Worm (Caenorhabditis elegans) whole organism, young adult: ENCODE results near the gene mdt-8.

Source experiments
- B0336.3 ChIP-seq: fragments of 200-800 bp; sonication (Bioruptor generic); IDR thresholded peaks from 2 replicates; pipeline ENCODE4 v1.3.6; 2022; ENCODE audit warnings: missing genetic modification characterization, missing compliant biosample characterization
- C17E4.6 ChIP-seq: fragments of 200-800 bp; sonication (Bioruptor generic); IDR thresholded peaks from 2 replicates; pipeline ENCODE4 v1.3.6; 2022; ENCODE audit warnings: missing genetic modification reagents, missing genetic modification characterization, missing compliant biosample characterization
- D2030.7 ChIP-seq: fragments of 200-800 bp; sonication (Bioruptor generic); IDR thresholded peaks from 2 replicates; pipeline ENCODE4 v1.3.6; 2022; ENCODE audit warnings: missing genetic modification reagents, missing genetic modification characterization, missing compliant biosample characterization
- F10E7.11 ChIP-seq: sonication (generic microtip); optimal IDR thresholded peaks from 2 replicates; lab custom pipeline; 2017; ENCODE audit warnings: mild to moderate bottlenecking, missing genetic modification characterization, moderate library complexity, missing compliant biosample characterization
- F52B5.7 ChIP-seq: sonication (generic microtip); optimal IDR thresholded peaks from 2 replicates; lab custom pipeline; 2016; ENCODE audit warnings: mild to moderate bottlenecking, missing genetic modification characterization, missing compliant biosample characterization
- K11D2.4 ChIP-seq: fragments of 200-800 bp; sonication (Bioruptor generic); IDR thresholded peaks from 2 replicates; pipeline ENCODE4 v1.3.6; 2022; ENCODE audit warnings: missing genetic modification reagents, missing genetic modification characterization, missing compliant biosample characterization
- K12H6.12 ChIP-seq: fragments of 200-800 bp; sonication (Bioruptor generic); optimal IDR thresholded peaks from 2 replicates; lab custom pipeline; 2018; ENCODE audit warnings: mild to moderate bottlenecking, missing genetic modification characterization, missing compliant biosample characterization
- T07F8.4 ChIP-seq: sonication (generic microtip); optimal IDR thresholded peaks from 2 replicates; lab custom pipeline; 2016; ENCODE audit warnings: mild to moderate bottlenecking, missing genetic modification characterization, moderate library complexity, missing compliant biosample characterization
- Y79H2A.3 ChIP-seq: fragments of 200-800 bp; sonication (Bioruptor generic); conservative IDR thresholded peaks from 2 replicates; pipeline ENCODE4 v1.3.6; 2022; ENCODE audit warnings: missing genetic modification reagents, missing genetic modification characterization, missing compliant biosample characterization
- athp-1 ChIP-seq: sonication (generic microtip); optimal IDR thresholded peaks from 2 replicates; lab custom pipeline; 2017; ENCODE audit warnings: mild to moderate bottlenecking, missing genetic modification characterization, missing compliant biosample characterization
- ccch-3 ChIP-seq: fragments of 200-800 bp; sonication (Bioruptor generic); optimal IDR thresholded peaks from 2 replicates; lab custom pipeline; 2018; ENCODE audit warnings: mild to moderate bottlenecking, missing genetic modification characterization, missing compliant biosample characterization
- cebp-1 ChIP-seq, 2 experiments: fragments of 200-800 bp in 1 of 2; sonication (Bioruptor generic) in 1 of 2; sonication (generic microtip) in 1 of 2; IDR thresholded peaks in 1 of 2; optimal IDR thresholded peaks in 1 of 2; 2 replicates each; pipeline versions ENCODE4 v1.3.6 to Lab custom; 2017 to 2022; ENCODE audit warnings: missing compliant biosample characterization in 2 of 2, missing genetic modification characterization in 2 of 2, mild to moderate bottlenecking in 1 of 2, missing genetic modification reagents in 1 of 2, moderate library complexity in 1 of 2
- die-1 ChIP-seq: sonication (generic microtip); optimal IDR thresholded peaks from 2 replicates; lab custom pipeline; 2016; ENCODE audit warnings: missing genotype, mild to moderate bottlenecking, missing genetic modification characterization, missing compliant biosample characterization
- dox-1 ChIP-seq: fragments of 200-800 bp; sonication (Bioruptor generic); IDR thresholded peaks from 2 replicates; pipeline ENCODE4 v1.3.6; 2022; ENCODE audit warnings: missing genetic modification reagents, missing genetic modification characterization, missing compliant biosample characterization
- dpff-1 ChIP-seq: sonication (generic microtip); optimal IDR thresholded peaks from 2 replicates; lab custom pipeline; 2017; ENCODE audit warnings: mild to moderate bottlenecking, missing genetic modification characterization, missing compliant biosample characterization
- ekl-4 ChIP-seq: fragments of 200-800 bp; sonication (Bioruptor generic); IDR thresholded peaks from 2 replicates; pipeline ENCODE4 v1.3.6; 2022; ENCODE audit warnings: missing genetic modification reagents, missing genetic modification characterization, missing compliant biosample characterization
- fkh-3 ChIP-seq: sonication (generic microtip); optimal IDR thresholded peaks from 2 replicates; lab custom pipeline; 2016; ENCODE audit warnings: mild to moderate bottlenecking, missing genetic modification characterization, missing compliant biosample characterization
- gei-17 ChIP-seq: fragments of 200-800 bp; sonication (Bioruptor generic); optimal IDR thresholded peaks from 2 replicates; lab custom pipeline; 2018; ENCODE audit warnings: mild to moderate bottlenecking, missing genetic modification characterization, missing compliant biosample characterization
- hrde-1 ChIP-seq: sonication (generic microtip); optimal IDR thresholded peaks from 2 replicates; lab custom pipeline; 2016; ENCODE audit warnings: missing genetic modification characterization, mild to moderate bottlenecking, missing compliant biosample characterization, moderate library complexity, missing genotype, missing genetic modification reagents, borderline replicate concordance
- hsf-1 ChIP-seq: fragments of 200-800 bp; sonication (Bioruptor generic); IDR thresholded peaks from 2 replicates; pipeline ENCODE4 v1.3.6; 2022; ENCODE audit warnings: missing genetic modification reagents, missing genetic modification characterization, missing compliant biosample characterization
- let-526 ChIP-seq: fragments of 200-800 bp; sonication (Bioruptor generic); IDR thresholded peaks from 2 replicates; pipeline ENCODE4 v1.3.6; 2022; ENCODE audit warnings: missing genetic modification reagents, missing genetic modification characterization, missing compliant biosample characterization
- lin-26 ChIP-seq: fragments of 200-800 bp; sonication (Bioruptor generic); IDR thresholded peaks from 2 replicates; pipeline ENCODE4 v1.3.6; 2022; ENCODE audit warnings: missing genetic modification reagents, missing genetic modification characterization, missing compliant biosample characterization
- lir-1 ChIP-seq: fragments of 200-800 bp; sonication (Bioruptor generic); conservative IDR thresholded peaks from 2 replicates; pipeline ENCODE4 v1.3.6; 2022; ENCODE audit warnings: missing genetic modification reagents, missing genetic modification characterization, missing compliant biosample characterization
- lsy-27 ChIP-seq: sonication (generic microtip); optimal IDR thresholded peaks from 2 replicates; lab custom pipeline; 2017; ENCODE audit warnings: missing genetic modification characterization, mild to moderate bottlenecking, missing compliant biosample characterization, antibody characterized with exemption, missing genotype, borderline replicate concordance; ENCODE audit not compliant: insufficient read depth
- madf-3 ChIP-seq: fragments of 200-800 bp; sonication (Bioruptor generic); IDR thresholded peaks from 2 replicates; pipeline ENCODE4 v1.3.6; 2022; ENCODE audit warnings: missing genetic modification reagents, missing genetic modification characterization, missing compliant biosample characterization
- mcd-1 ChIP-seq: fragments of 200-800 bp; sonication (Bioruptor generic); IDR thresholded peaks from 2 replicates; pipeline ENCODE4 v1.3.6; 2022; ENCODE audit warnings: missing genetic modification reagents, missing genetic modification characterization, missing compliant biosample characterization
- nfya-2 ChIP-seq: fragments of 200-800 bp; sonication (Bioruptor generic); IDR thresholded peaks from 2 replicates; pipeline ENCODE4 v1.3.6; 2022; ENCODE audit warnings: missing genetic modification reagents, missing genetic modification characterization, missing compliant biosample characterization
- nfyb-1 ChIP-seq: fragments of 200-800 bp; sonication (Bioruptor generic); IDR thresholded peaks from 2 replicates; pipeline ENCODE4 v1.3.6; 2022; ENCODE audit warnings: missing genetic modification reagents, missing genetic modification characterization, missing compliant biosample characterization
- pbrm-1 ChIP-seq: fragments of 200-800 bp; sonication (Bioruptor generic); IDR thresholded peaks from 2 replicates; pipeline ENCODE4 v1.3.6; 2022; ENCODE audit warnings: missing genetic modification reagents, missing genetic modification characterization, missing compliant biosample characterization
- pha-4 ChIP-seq: fragments of 150-350 bp; sonication (generic microtip); optimal IDR thresholded peaks from 2 replicates; lab custom pipeline; 2014; ENCODE audit warnings: missing biosample characterization, missing genetic modification reagents, missing genetic modification characterization
- rcor-1 ChIP-seq: fragments of 200-800 bp; sonication (Bioruptor generic); IDR thresholded peaks from 2 replicates; pipeline ENCODE4 v1.3.6; 2022; ENCODE audit warnings: missing genetic modification reagents, missing genetic modification characterization, missing compliant biosample characterization
- repo-1 ChIP-seq: sonication (generic microtip); optimal IDR thresholded peaks from 2 replicates; lab custom pipeline; 2017; ENCODE audit warnings: mild to moderate bottlenecking, missing genetic modification characterization, missing compliant biosample characterization
- sdz-38 ChIP-seq: sonication (generic microtip); optimal IDR thresholded peaks from 2 replicates; lab custom pipeline; 2016; ENCODE audit warnings: missing genotype, missing genetic modification characterization, missing compliant biosample characterization
- sea-2 ChIP-seq: fragments of 200-800 bp; sonication (Bioruptor generic); IDR thresholded peaks from 2 replicates; pipeline ENCODE4 v1.3.6; 2022; ENCODE audit warnings: missing genetic modification characterization, missing compliant biosample characterization
- snpc-1.3 ChIP-seq: sonication (generic microtip); optimal IDR thresholded peaks from 2 replicates; lab custom pipeline; 2017; ENCODE audit warnings: missing genetic modification characterization, mild to moderate bottlenecking, missing compliant biosample characterization, antibody characterized with exemption, moderate library complexity, missing genotype, missing genetic modification reagents; ENCODE audit not compliant: insufficient read depth
- snpc-3.4 ChIP-seq: sonication (generic microtip); optimal IDR thresholded peaks from 2 replicates; lab custom pipeline; 2017; ENCODE audit warnings: missing genetic modification characterization, mild to moderate bottlenecking, missing compliant biosample characterization, antibody characterized with exemption, moderate library complexity, missing genotype, missing genetic modification reagents
- somi-1 ChIP-seq: fragments of 200-800 bp; sonication (Bioruptor generic); optimal IDR thresholded peaks from 2 replicates; lab custom pipeline; 2018; ENCODE audit warnings: mild to moderate bottlenecking, missing genetic modification characterization, missing compliant biosample characterization
- tbp1 ChIP-seq: fragments of 200-800 bp; sonication (Bioruptor generic); optimal IDR thresholded peaks from 2 replicates; lab custom pipeline; 2018; ENCODE audit warnings: mild to moderate bottlenecking, missing genetic modification characterization, missing compliant biosample characterization
- tlf-1 ChIP-seq: fragments of 200-800 bp; sonication (Bioruptor generic); optimal IDR thresholded peaks from 2 replicates; lab custom pipeline; 2018; ENCODE audit warnings: mild to moderate bottlenecking, missing genetic modification characterization, missing compliant biosample characterization
- zfh-2 ChIP-seq: fragments of 200-800 bp; sonication (Bioruptor generic); conservative IDR thresholded peaks from 2 replicates; pipeline ENCODE4 v1.3.6; 2022; ENCODE audit warnings: missing genetic modification reagents, missing genetic modification characterization, missing compliant biosample characterization
- ztf-18 ChIP-seq: sonication (generic microtip); optimal IDR thresholded peaks from 2 replicates; lab custom pipeline; 2016; ENCODE audit warnings: missing genotype, mild to moderate bottlenecking, missing genetic modification characterization, missing compliant biosample characterization
- ztf-25 ChIP-seq: fragments of 200-800 bp; sonication (Bioruptor generic); IDR thresholded peaks from 2 replicates; pipeline ENCODE4 v1.3.6; 2022; ENCODE audit warnings: missing genetic modification reagents, missing genetic modification characterization, missing compliant biosample characterization

mdt-8 gene

DNA sequence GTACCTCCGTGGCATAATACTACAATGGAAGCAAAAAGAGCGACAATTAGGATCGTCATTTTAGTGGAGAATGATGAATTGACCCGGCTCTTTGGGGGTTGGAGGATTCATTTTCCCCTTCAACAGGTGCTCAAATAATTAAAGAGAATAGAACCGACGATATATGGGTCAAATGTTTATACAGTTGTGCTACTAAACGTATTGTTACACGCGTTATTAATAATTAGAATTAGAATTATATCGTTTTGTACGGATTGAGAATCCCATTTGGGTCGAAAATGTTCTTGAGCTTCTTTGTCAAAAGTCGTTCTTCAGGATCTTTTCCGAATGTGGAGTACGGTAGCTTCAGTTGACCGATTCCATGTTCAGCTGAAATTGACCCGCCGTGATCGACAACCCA, 5.1 kb upstream of the mdt-8 start, which contains the start of gene Y62F5A.9:
Gene Y62F5A.9 (minus strand): TSS at position 101 of the 400 bp plus-strand sequence.
- TF ChIP-seq cebp-1 (GFP tag; IDR thresholded peaks at IDR 0.05; lab: Robert Waterston, UW) (no peak), cebp-1 (tag; optimal IDR thresholded peaks at IDR 0.05; lab: Kevin White, UChicago) (peak; percentile 6), snpc-3.4 (tag; lab: Kevin White, UChicago) (peak; percentile 32), repo-1 (no peak)

DNA sequence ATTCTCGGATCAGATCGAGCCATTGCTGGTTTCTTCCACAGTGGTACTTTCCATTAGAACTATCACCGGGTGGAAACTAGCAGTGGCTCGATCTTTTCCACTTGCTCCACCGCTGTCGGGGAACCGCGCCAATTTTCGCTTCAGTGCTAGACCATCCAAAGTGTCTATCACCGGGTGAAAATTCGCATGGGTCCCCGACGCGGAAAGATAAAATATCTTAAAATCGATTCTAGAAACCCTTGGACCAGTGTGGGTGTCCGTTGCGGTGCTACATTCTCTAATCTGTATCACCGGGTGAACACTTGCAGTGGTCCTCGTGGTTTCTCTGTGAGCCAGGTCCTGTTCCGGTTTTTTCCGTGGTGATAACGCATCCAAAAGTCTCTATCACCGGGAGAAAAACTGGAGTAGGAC, 4.0 kb upstream of the mdt-8 start:
- TF ChIP-seq ztf-25 (0 out of 2 replicates have a peak, but pooled peaks have one; percentile 43), lir-1 (0 out of 2 replicates have a peak, but pooled peaks have one; percentile 10), F10E7.11 (tag; lab: Kevin White, UChicago) (no peak), nfyb-1 (GFP tag; lab: Robert Waterston, UW) (0 out of 2 replicates have a peak, but pooled peaks have one; percentile 12), zfh-2 (GFP tag; lab: Robert Waterston, UW) (0 out of 2 replicates have a peak, but pooled peaks have one; percentile 3), snpc-1.3 (no peak), gei-17 (no peak), B0336.3 (0 out of 2 replicates have a peak, but pooled peaks have one; percentile 24)

DNA sequence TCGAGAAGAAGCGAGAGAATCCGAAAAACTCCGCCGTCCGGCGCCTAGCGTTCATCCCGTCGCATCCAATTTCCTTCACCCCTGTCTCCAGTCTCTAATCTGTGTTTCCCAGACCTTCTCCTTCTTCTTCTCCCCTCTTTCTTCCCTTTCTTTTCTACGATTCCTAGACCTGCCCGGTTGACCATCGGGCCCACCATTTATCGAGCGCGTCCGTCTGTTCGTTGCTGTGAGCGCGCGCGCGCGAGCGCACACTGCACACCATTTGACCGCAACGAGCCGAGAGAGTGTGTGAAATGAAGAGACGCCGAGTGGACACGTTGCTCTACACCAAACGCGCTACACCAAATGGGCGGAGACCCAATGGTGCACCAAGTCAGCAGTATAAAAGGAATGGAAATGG, 3.5 kb upstream of the mdt-8 start:
- TF ChIP-seq K12H6.12 (no peak), somi-1 (GFP tag; lab: Kevin White, UChicago) (no peak), dpff-1 (no peak), fkh-3 (tag; lab: Kevin White, UChicago) (no peak), ccch-3 (no peak), K11D2.4 (GFP tag; lab: Robert Waterston, UW) (no peak), nfyb-1 (GFP tag; lab: Robert Waterston, UW) (no peak), pbrm-1 (GFP tag; lab: Robert Waterston, UW) (peak; percentile 75; the same call in 1 of the 2 replicates), tbp1 (peak; percentile 59), sea-2 (no peak), ztf-25 (no peak), hrde-1 (peak; percentile 44), Y79H2A.3 (no peak), pha-4 (no peak), hsf-1 (GFP tag; lab: Robert Waterston, UW) (peak; percentile 90), F52B5.7 (tag; lab: Kevin White, UChicago) (no peak), ekl-4 (peak; percentile 64), C17E4.6 (GFP tag; lab: Robert Waterston, UW) (peak; percentile 78), lsy-27 (tag; lab: Kevin White, UChicago) (no peak), tlf-1 (GFP tag; lab: Kevin White, UChicago) (peak; percentile 81), D2030.7 (GFP tag; lab: Robert Waterston, UW) (peak; percentile 95), madf-3 (GFP tag; lab: Robert Waterston, UW) (peak; percentile 92), snpc-1.3 (no peak), F10E7.11 (tag; lab: Kevin White, UChicago) (no peak), rcor-1 (GFP tag; lab: Robert Waterston, UW) (peak; percentile 47; the same call in 1 of the 2 replicates), ztf-18 (tag; lab: Kevin White, UChicago) (peak; percentile 2), nfya-2 (GFP tag; lab: Robert Waterston, UW) (no peak), lir-1 (peak; percentile 79; the same call in 1 of the 2 replicates), athp-1 (tag; lab: Kevin White, UChicago) (peak; percentile 40), cebp-1 (GFP tag; IDR thresholded peaks at IDR 0.05; lab: Robert Waterston, UW) (0 out of 2 replicates have a peak, but pooled peaks have one; percentile 27), cebp-1 (tag; optimal IDR thresholded peaks at IDR 0.05; lab: Kevin White, UChicago) (no peak), mcd-1 (GFP tag; lab: Robert Waterston, UW) (peak; percentile 78), sdz-38 (tag; lab: Kevin White, UChicago) (no peak), let-526 (GFP tag; lab: Robert Waterston, UW) (no peak), zfh-2 (GFP tag; lab: Robert Waterston, UW) (peak; percentile 85), repo-1 (no peak), T07F8.4 (tag; lab: Kevin White, UChicago) (no peak), die-1 (no peak), dox-1 (peak; percentile 92), lin-26 (GFP tag; lab: Robert Waterston, UW) (no peak)
